Fruit fly (Drosophila melanogaster) whole organism, embryonic: ENCODE results near the gene CG14054.

Experiments used
- Atf3 ChIP-seq: fragments of 200-800 bp; sonication (Bioruptor generic); optimal IDR thresholded peaks from 3 replicates; lab custom pipeline; 2016; ENCODE audit warnings: missing biosample characterization, missing genetic modification characterization
- CG10979 ChIP-seq: fragments of 200-800 bp; sonication (Bioruptor generic); optimal IDR thresholded peaks from 2 replicates; lab custom pipeline; 2018; ENCODE audit warnings: missing biosample characterization, mild to moderate bottlenecking, missing genetic modification characterization, moderate library complexity
- CG11560 ChIP-seq: fragments of 200-800 bp; sonication (Bioruptor generic); IDR thresholded peaks from 3 replicates; pipeline ENCODE4 v1.3.6; 2022; ENCODE audit warnings: missing biosample characterization, missing genetic modification characterization
- CG12391 ChIP-seq: fragments of 200-800 bp; sonication (Bioruptor generic); optimal IDR thresholded peaks from 3 replicates; lab custom pipeline; 2018; ENCODE audit warnings: missing biosample characterization, mild to moderate bottlenecking, missing genetic modification characterization, moderate library complexity
- CG12659 ChIP-seq: fragments of 200-800 bp; sonication (Bioruptor generic); optimal IDR thresholded peaks from 3 replicates; lab custom pipeline; 2017; ENCODE audit warnings: mild to moderate bottlenecking, missing biosample characterization, missing genetic modification reagents, missing genetic modification characterization
- CG12942 ChIP-seq: fragments of 200-800 bp; sonication (Bioruptor generic); optimal IDR thresholded peaks from 3 replicates; lab custom pipeline; 2016; ENCODE audit warnings: missing biosample characterization, missing genetic modification characterization
- CG14050 ChIP-seq: fragments of 200-800 bp; sonication (Bioruptor generic); IDR thresholded peaks from 3 replicates; pipeline ENCODE4 v1.3.6; 2022; ENCODE audit warnings: missing biosample characterization, missing genetic modification characterization
- CG1529 ChIP-seq: fragments of 200-800 bp; sonication (Bioruptor generic); optimal IDR thresholded peaks from 3 replicates; lab custom pipeline; 2018; ENCODE audit warnings: missing biosample characterization, missing genetic modification characterization
- CG15696 ChIP-seq: fragments of 200-800 bp; sonication (Bioruptor generic); optimal IDR thresholded peaks from 2 replicates; lab custom pipeline; 2019; ENCODE audit warnings: missing biosample characterization, mild to moderate bottlenecking, missing genetic modification characterization, moderate library complexity
- CG16863 ChIP-seq: fragments of 200-800 bp; sonication (Bioruptor generic); optimal IDR thresholded peaks from 3 replicates; lab custom pipeline; 2016; ENCODE audit warnings: missing biosample characterization, missing genetic modification characterization
- CG18262 ChIP-seq: fragments of 200-800 bp; optimal IDR thresholded peaks from 3 replicates; lab custom pipeline; 2019; ENCODE audit warnings: missing biosample characterization, mild to moderate bottlenecking, missing genetic modification characterization, moderate library complexity
- CG1832 ChIP-seq: fragments of 200-800 bp; sonication (Bioruptor generic); optimal IDR thresholded peaks from 2 replicates; lab custom pipeline; 2017; ENCODE audit warnings: missing biosample characterization, mild to moderate bottlenecking, missing genetic modification characterization, inconsistent platforms
- CG2116 ChIP-seq: fragments of 200-800 bp; sonication (Bioruptor generic); optimal IDR thresholded peaks from 3 replicates; lab custom pipeline; 2018; ENCODE audit warnings: missing biosample characterization, mild to moderate bottlenecking, missing genetic modification characterization
- CG2199 ChIP-seq: fragments of 200-800 bp; sonication (Bioruptor generic); IDR thresholded peaks from 3 replicates; pipeline ENCODE4 v1.3.6; 2022; ENCODE audit warnings: missing biosample characterization, missing genetic modification characterization
- CG43689 ChIP-seq: fragments of 200-800 bp; sonication (Bioruptor generic); IDR thresholded peaks from 2 replicates; pipeline ENCODE4 v1.3.6; 2022; ENCODE audit warnings: missing biosample characterization, missing genetic modification characterization
- CG4707 ChIP-seq: fragments of 200-800 bp; sonication (Bioruptor generic); optimal IDR thresholded peaks from 2 replicates; lab custom pipeline; 2018; ENCODE audit warnings: missing biosample characterization, mild to moderate bottlenecking, missing genetic modification characterization, moderate library complexity
- CG6854 ChIP-seq: fragments of 200-800 bp; sonication (Bioruptor generic); optimal IDR thresholded peaks from 3 replicates; lab custom pipeline; 2017; ENCODE audit warnings: missing biosample characterization, mild to moderate bottlenecking, missing genetic modification characterization
- CG7556 ChIP-seq: fragments of 200-800 bp; sonication (Bioruptor generic); optimal IDR thresholded peaks from 2 replicates; lab custom pipeline; 2017; ENCODE audit warnings: missing biosample characterization, mild to moderate bottlenecking, missing genetic modification characterization
- CG9609 ChIP-seq: fragments of 200-800 bp; sonication (Bioruptor generic); optimal IDR thresholded peaks from 3 replicates; lab custom pipeline; 2016; ENCODE audit warnings: missing biosample characterization, missing genetic modification characterization
- CG9817 ChIP-seq: fragments of 200-800 bp; sonication (Bioruptor generic); optimal IDR thresholded peaks from 2 replicates; lab custom pipeline; 2018; ENCODE audit warnings: missing biosample characterization, mild to moderate bottlenecking, missing genetic modification characterization, moderate library complexity
- CG9932 ChIP-seq: fragments of 200-800 bp; sonication (Bioruptor generic); IDR thresholded peaks from 2 replicates; pipeline ENCODE4 v1.3.6; 2022; ENCODE audit warnings: missing biosample characterization, missing genetic modification characterization
- Camta ChIP-seq: fragments of 200-800 bp; sonication (Bioruptor generic); optimal IDR thresholded peaks from 2 replicates; lab custom pipeline; 2016; ENCODE audit warnings: missing biosample characterization, missing genetic modification characterization
- CoRest ChIP-seq: fragments of 200-800 bp; sonication (Bioruptor generic); optimal IDR thresholded peaks from 3 replicates; lab custom pipeline; 2018; ENCODE audit warnings: missing biosample characterization, mild to moderate bottlenecking, missing genetic modification characterization, moderate library complexity
- Dad ChIP-seq: fragments of 200-800 bp; sonication (Bioruptor generic); optimal IDR thresholded peaks from 3 replicates; lab custom pipeline; 2016; ENCODE audit warnings: missing biosample characterization, missing genetic modification characterization
- Dbx ChIP-seq: fragments of 200-800 bp; sonication (Bioruptor generic); IDR thresholded peaks from 3 replicates; pipeline ENCODE4 v1.3.6; 2022; ENCODE audit warnings: missing biosample characterization, missing genetic modification characterization
- Eip74EF ChIP-seq, 2 experiments: fragments of 200-800 bp in 1 of 2; fragments of >200 bp in 1 of 2; sonication (Bioruptor generic) in 1 of 2; optimal IDR thresholded peaks; 2 replicates each; lab custom pipeline; 2017 to 2019; ENCODE audit warnings: missing biosample characterization in 2 of 2, missing genetic modification characterization in 2 of 2, mild to moderate bottlenecking in 1 of 2, moderate library complexity in 1 of 2
- HLH4C ChIP-seq: fragments of 200-800 bp; sonication (Bioruptor generic); IDR thresholded peaks from 3 replicates; pipeline ENCODE4 v1.3.6; 2022; ENCODE audit warnings: missing biosample characterization, missing genetic modification characterization; ENCODE audit not compliant: partially characterized antibody
- HLH54F ChIP-seq: fragments of 200-800 bp; sonication (Bioruptor generic); optimal IDR thresholded peaks from 3 replicates; lab custom pipeline; 2016; ENCODE audit warnings: missing biosample characterization, missing genetic modification characterization
- NK7.1 ChIP-seq: fragments of 200-800 bp; sonication (Bioruptor generic); optimal IDR thresholded peaks from 3 replicates; lab custom pipeline; 2016; ENCODE audit warnings: missing biosample characterization, missing genetic modification characterization
- Nf-YC ChIP-seq: fragments of 200-800 bp; optimal IDR thresholded peaks from 3 replicates; lab custom pipeline; 2019; ENCODE audit warnings: missing biosample characterization, mild to moderate bottlenecking, missing genetic modification characterization, moderate library complexity
- Ptx1 ChIP-seq: fragments of 200-800 bp; sonication (Bioruptor generic); IDR thresholded peaks from 2 replicates; pipeline ENCODE4 v1.3.6; 2022; ENCODE audit warnings: missing biosample characterization, missing genetic modification characterization
- Scr ChIP-seq: fragments of 200-800 bp; sonication (Bioruptor generic); IDR thresholded peaks from 2 replicates; pipeline ENCODE4 v1.3.6; 2022; ENCODE audit warnings: missing biosample characterization, missing genetic modification characterization; ENCODE audit not compliant: partially characterized antibody
- Spps ChIP-seq: fragments of 200-800 bp; sonication (Bioruptor generic); optimal IDR thresholded peaks from 2 replicates; lab custom pipeline; 2018; ENCODE audit warnings: missing biosample characterization, mild to moderate bottlenecking, missing genetic modification characterization
- Vsx1 ChIP-seq: fragments of 200-800 bp; sonication (Bioruptor generic); optimal IDR thresholded peaks from 2 replicates; lab custom pipeline; 2017; ENCODE audit warnings: missing biosample characterization, mild to moderate bottlenecking, missing genetic modification characterization, missing genetic modification reagents
- YL-1 ChIP-seq: fragments of 200-800 bp; sonication (Bioruptor generic); optimal IDR thresholded peaks from 3 replicates; lab custom pipeline; 2017; ENCODE audit warnings: missing biosample characterization, mild to moderate bottlenecking, missing genetic modification characterization
- ap ChIP-seq: fragments of 200-800 bp; sonication (Bioruptor generic); IDR thresholded peaks from 2 replicates; pipeline ENCODE4 v1.3.6; 2022; ENCODE audit warnings: missing biosample characterization, missing genetic modification characterization
- bab2 ChIP-seq: fragments of 200-800 bp; sonication (Bioruptor generic); optimal IDR thresholded peaks from 2 replicates; lab custom pipeline; 2016; ENCODE audit warnings: missing biosample characterization, missing genetic modification characterization
- chm ChIP-seq: fragments of 200-800 bp; sonication (Bioruptor generic); IDR thresholded peaks from 2 replicates; pipeline ENCODE4 v1.3.6; 2022; ENCODE audit warnings: missing biosample characterization, missing genetic modification characterization
- eve ChIP-seq, 2 experiments: fragments of >200 bp; optimal IDR thresholded peaks; 2 replicates each; lab custom pipeline; 2017; ENCODE audit warnings: missing biosample characterization in 2 of 2, missing genetic modification characterization in 2 of 2
- eyg ChIP-seq: fragments of 200-800 bp; sonication (Bioruptor generic); optimal IDR thresholded peaks from 3 replicates; lab custom pipeline; 2016; ENCODE audit warnings: missing biosample characterization, missing genetic modification characterization
- ftz-f1 ChIP-seq: fragments of 200-800 bp; sonication (Bioruptor generic); optimal IDR thresholded peaks from 2 replicates; lab custom pipeline; 2016; ENCODE audit warnings: missing biosample characterization, missing genetic modification characterization
- gro ChIP-seq: fragments of 200-800 bp; sonication (Bioruptor generic); optimal IDR thresholded peaks from 2 replicates; lab custom pipeline; 2016; ENCODE audit warnings: missing biosample characterization, missing genetic modification characterization
- gt ChIP-seq: fragments of 200-800 bp; sonication (Bioruptor generic); IDR thresholded peaks from 2 replicates; pipeline ENCODE4 v1.3.6; 2022; ENCODE audit warnings: missing biosample characterization, missing genetic modification characterization
- hb ChIP-seq: fragments of 200-800 bp; sonication (Bioruptor generic); IDR thresholded peaks from 3 replicates; pipeline ENCODE4 v1.3.6; 2022; ENCODE audit warnings: missing biosample characterization, missing genetic modification characterization; ENCODE audit not compliant: partially characterized antibody
- her ChIP-seq: fragments of 200-800 bp; sonication (Bioruptor generic); optimal IDR thresholded peaks from 2 replicates; lab custom pipeline; 2016; ENCODE audit warnings: missing biosample characterization, missing genetic modification characterization
- lab ChIP-seq: fragments of 200-800 bp; sonication (Bioruptor generic); optimal IDR thresholded peaks from 3 replicates; lab custom pipeline; 2017; ENCODE audit warnings: missing biosample characterization, missing genetic modification characterization, mild to moderate bottlenecking, moderate library complexity, missing genetic modification reagents
- oc ChIP-seq: fragments of 200-800 bp; sonication (Bioruptor generic); optimal IDR thresholded peaks from 2 replicates; lab custom pipeline; 2018; ENCODE audit warnings: missing biosample characterization, mild to moderate bottlenecking, missing genetic modification characterization, moderate library complexity
- sima ChIP-seq: fragments of 200-800 bp; sonication (Bioruptor generic); optimal IDR thresholded peaks from 2 replicates; lab custom pipeline; 2016; ENCODE audit warnings: missing biosample characterization, missing genetic modification characterization
- wor ChIP-seq: fragments of 200-800 bp; sonication (Bioruptor generic); IDR thresholded peaks from 2 replicates; pipeline ENCODE4 v1.3.6; 2022; ENCODE audit warnings: missing biosample characterization, missing genetic modification characterization

The CG14054 gene

DNA sequence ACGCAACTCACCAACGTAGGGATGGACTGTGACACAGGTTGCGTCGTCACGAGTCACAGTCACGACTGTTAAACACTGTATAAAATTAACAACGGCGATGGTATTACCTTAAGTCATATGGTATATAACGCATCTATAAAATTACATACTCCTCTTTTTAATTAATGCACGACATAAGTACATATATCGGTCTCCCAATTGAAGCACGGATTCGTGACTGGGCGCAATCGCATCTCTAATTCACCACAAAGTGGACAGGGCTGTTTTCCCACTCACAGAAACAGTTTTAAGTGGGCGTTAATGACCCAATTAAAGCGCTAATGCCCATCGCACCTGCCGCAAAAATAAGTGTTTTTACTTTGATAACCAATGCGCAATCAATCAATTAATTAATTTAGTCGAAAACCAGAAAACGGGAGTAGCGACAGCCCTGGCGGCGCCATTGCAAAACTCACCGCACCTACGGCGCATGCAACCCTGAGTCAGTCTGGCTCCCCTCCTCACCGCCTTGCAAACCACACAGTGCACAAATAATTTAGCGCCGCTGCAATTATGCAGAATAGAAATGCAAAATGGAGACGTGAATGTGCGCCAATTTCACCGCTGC, 24.7 kb downstream of the CG14054 start, which contains the start of gene CG4313 (continued):
- no peak for TF ChIP-seq CG1529 (GFP tag; lab: Kevin White, UChicago)
- peak; percentile 44 for TF ChIP-seq eyg (GFP tag; lab: Kevin White, UChicago)
- peak; percentile 85 for TF ChIP-seq hb (GFP tag; lab: Robert Waterston, UW)
- TF ChIP-seq CG16863, result peak; percentile 55
- peak; percentile 65 for TF ChIP-seq her (GFP tag; lab: Kevin White, UChicago)
- peak; percentile 77 for TF ChIP-seq CG9609 (GFP tag; lab: Kevin White, UChicago)
- TF ChIP-seq CG2199, result no peak
- TF ChIP-seq Ptx1 (GFP tag; lab: Robert Waterston, UW), result peak; percentile 76
- TF ChIP-seq Eip74EF (GFP tag; optimal IDR thresholded peaks at IDR 0.05; lab: Kevin White, UChicago), result no peak
- no peak for TF ChIP-seq CG6854 (GFP tag; lab: Kevin White, UChicago)
- TF ChIP-seq CG43689, result no peak
- TF ChIP-seq bab2 (GFP tag; lab: Kevin White, UChicago), result peak; percentile 75
- peak; percentile 46 for TF ChIP-seq ap (GFP tag; lab: Robert Waterston, UW)
- TF ChIP-seq HLH54F, result peak; percentile 75
- peak; percentile 61 for TF ChIP-seq CG18262
- peak; percentile 46 for TF ChIP-seq CG12942
- peak; percentile 72 for TF ChIP-seq Nf-YC
- peak; percentile 53 for TF ChIP-seq Camta (GFP tag; lab: Kevin White, UChicago)
- TF ChIP-seq Atf3, result peak; percentile 55
- peak; percentile 82 for TF ChIP-seq HLH4C (GFP tag; lab: Robert Waterston, UW)
- peak; percentile 11; the same call in 1 of the 2 replicates for TF ChIP-seq wor (GFP tag; lab: Robert Waterston, UW)
- TF ChIP-seq Vsx1 (GFP tag; lab: Kevin White, UChicago), result no peak
- TF ChIP-seq eve (GFP tag; optimal IDR thresholded peaks at IDR 0.05; lab: Kevin White, UChicago), result no peak
- TF ChIP-seq CG1832, result no peak
- TF ChIP-seq YL-1 (GFP tag; lab: Kevin White, UChicago), result peak; percentile 66
- TF ChIP-seq Scr (GFP tag; lab: Robert Waterston, UW), result peak; percentile 94
- TF ChIP-seq CG14050 (GFP tag; lab: Robert Waterston, UW), result no peak
- peak; percentile 26 for TF ChIP-seq NK7.1 (GFP tag; lab: Kevin White, UChicago)
- TF ChIP-seq CG15696 (tag; lab: Kevin White, UChicago), result peak; percentile 72
- peak; percentile 55 for TF ChIP-seq CG10979
- peak; percentile 40 for TF ChIP-seq Spps (tag; lab: Kevin White, UChicago)
- peak; percentile 63 for TF ChIP-seq lab (GFP tag; lab: Kevin White, UChicago)
- TF ChIP-seq CG9932, result peak; percentile 87
- peak; percentile 80 for TF ChIP-seq CG9817 (tag; lab: Kevin White, UChicago)
- peak; percentile 35 for TF ChIP-seq Dad (GFP tag; lab: Kevin White, UChicago)
- no peak for TF ChIP-seq ftz-f1 (GFP tag; lab: Kevin White, UChicago)
- TF ChIP-seq gro (GFP tag; lab: Kevin White, UChicago), result peak; percentile 60
- no peak for TF ChIP-seq oc (tag; lab: Kevin White, UChicago)
- peak; percentile 56 for TF ChIP-seq CG7556 (GFP tag; lab: Kevin White, UChicago)
- TF ChIP-seq chm (GFP tag; lab: Robert Waterston, UW), result no peak
- peak; percentile 96 for TF ChIP-seq CG2116
- TF ChIP-seq CG12659 (GFP tag; lab: Kevin White, UChicago), result peak; percentile 59
- peak; percentile 82 for TF ChIP-seq Dbx (GFP tag; lab: Robert Waterston, UW)
- no peak for TF ChIP-seq sima (GFP tag; lab: Kevin White, UChicago)
- TF ChIP-seq CG12391 (tag; lab: Kevin White, UChicago), result peak; percentile 74
- 0 out of 2 replicates have a peak, but pooled peaks have one; percentile 54 for TF ChIP-seq gt (GFP tag; lab: Robert Waterston, UW)
- peak; percentile 31 for TF ChIP-seq CG4707 (GFP tag; lab: Kevin White, UChicago)
- peak; percentile 76 for TF ChIP-seq CoRest (tag; lab: Kevin White, UChicago)
- TF ChIP-seq CG11560, result peak; percentile 64; the same call in 2 of the 3 replicates
